Worm (Caenorhabditis elegans) whole organism, early embryonic: Measurements from ENCODE around the gene B0310.1.

Experiments
- B0310.2 ChIP-seq: sonication (generic microtip); optimal IDR thresholded peaks from 2 replicates; lab custom pipeline; 2016; ENCODE audit warnings: mild to moderate bottlenecking, missing genetic modification characterization, missing compliant biosample characterization
- F13C5.2 ChIP-seq: sonication (generic microtip); optimal IDR thresholded peaks from 2 replicates; lab custom pipeline; 2017; ENCODE audit warnings: mild to moderate bottlenecking, missing genetic modification characterization, inconsistent platforms, missing compliant biosample characterization
- ama-1 ChIP-seq: fragments of 150-350 bp; optimal IDR thresholded peaks from 2 replicates; lab custom pipeline; 2014
- ceh-13 ChIP-seq: fragments of 200-800 bp; sonication (Bioruptor generic); optimal IDR thresholded peaks from 2 replicates; lab custom pipeline; 2018; ENCODE audit warnings: mild to moderate bottlenecking, missing genetic modification characterization, missing compliant biosample characterization
- ceh-36 ChIP-seq: sonication (generic microtip); optimal IDR thresholded peaks from 2 replicates; lab custom pipeline; 2016; ENCODE audit warnings: missing genetic modification characterization, inconsistent platforms, missing compliant biosample characterization
- ets-7 ChIP-seq: sonication (generic microtip); optimal IDR thresholded peaks from 2 replicates; lab custom pipeline; 2016; ENCODE audit warnings: missing genotype, missing genetic modification characterization, missing compliant biosample characterization
- hnd-1 ChIP-seq: sonication (generic microtip); optimal IDR thresholded peaks from 2 replicates; lab custom pipeline; 2016; ENCODE audit warnings: missing genetic modification characterization, missing compliant biosample characterization
- pes-1 ChIP-seq: fragments of 200-800 bp; sonication (Bioruptor generic); IDR thresholded peaks from 2 replicates; pipeline ENCODE4 v1.3.6; 2022; ENCODE audit warnings: missing genetic modification reagents, missing genetic modification characterization, missing compliant biosample characterization
- tra-4 ChIP-seq: sonication (generic microtip); optimal IDR thresholded peaks from 2 replicates; lab custom pipeline; 2017; ENCODE audit warnings: missing genetic modification characterization, missing compliant biosample characterization

ce11 chrX:492919-493318, at the start of gene B0310.1:
- TF ChIP-seq B0310.2 (tag; lab: Kevin White, UChicago) (no peak), ets-7 (tag; lab: Kevin White, UChicago) (no peak), ama-1 (no peak), F13C5.2 (no peak), tra-4 (tag; lab: Kevin White, UChicago) (no peak), ceh-13 (GFP tag; lab: Kevin White, UChicago) (no peak), ceh-36 (tag; lab: Kevin White, UChicago) (no peak), hnd-1 (tag; lab: Kevin White, UChicago) (no peak), pes-1 (no peak)
